Worm (Caenorhabditis elegans): ENCODE data around the gene fbxa-96.

- TF ChIP-seq snpc-4 (tag; optimal IDR thresholded peaks at IDR 0.05) (no peak), lsy-2 (tag; optimal IDR thresholded peaks at IDR 0.05) (no peak), mdl-1 (tag; optimal IDR thresholded peaks at IDR 0.05) (no peak), nhr-28 (tag; optimal IDR thresholded peaks at IDR 0.05) (no peak), fkh-10 (GFP tag; optimal IDR thresholded peaks at IDR 0.05) (no peak), sox-4 (tag; optimal IDR thresholded peaks at IDR 0.05) (no peak), unc-130 (tag; optimal IDR thresholded peaks at IDR 0.05) (no peak), nhr-237 (tag; optimal IDR thresholded peaks at IDR 0.05) (no peak), skn-1 (tag; optimal IDR thresholded peaks at IDR 0.05) (no peak), ztf-11 (tag; optimal IDR thresholded peaks at IDR 0.05) (no peak)
Observed at ce11 chrX:15104963-15105493, 44.8 kb upstream of the fbxa-96 start.

Data from whole organism, L1 larva.